Worm (Caenorhabditis elegans): Measurements from ENCODE around the gene F35D2.1.
A peak's percentile ranks its signal among the peaks of the same experiment; 100 is the strongest.

ce11 chrII:7543808-7544207 is 31.9 kb upstream of the F35D2.1 start, which contains the start of gene rol-8:
- TF ChIP-seq nhr-28 (tag; optimal IDR thresholded peaks at IDR 0.05), result no peak
- no peak for TF ChIP-seq aly-2 (tag; optimal IDR thresholded peaks at IDR 0.05)
- TF ChIP-seq hmg-1.1 (GFP tag; IDR thresholded peaks at IDR 0.05), result no peak
- TF ChIP-seq R02D3.7 (tag; optimal IDR thresholded peaks at IDR 0.05), result no peak
- TF ChIP-seq unc-130 (GFP tag; optimal IDR thresholded peaks at IDR 0.05), result no peak
- TF ChIP-seq nhr-6 (tag; optimal IDR thresholded peaks at IDR 0.05), result no peak
- peak in 1 of 2 experiments; percentile 60 for TF ChIP-seq unc-62 (GFP tag; optimal IDR thresholded peaks at IDR 0.05 in 1 of 2)
- TF ChIP-seq unc-62 (tag; optimal IDR thresholded peaks at IDR 0.05), result no peak
- no peak for TF ChIP-seq snpc-4 (tag; optimal IDR thresholded peaks at IDR 0.05)
